Worm (Caenorhabditis elegans) whole organism, mixed stage, embryonic: ENCODE measurements around the gene svh-11.

Experiments
- M03D4.4 ChIP-seq: sonication (generic microtip); optimal IDR thresholded peaks from 2 replicates; lab custom pipeline; 2017; ENCODE audit warnings: mild to moderate bottlenecking, missing genetic modification characterization, missing compliant biosample characterization
- bed-3 ChIP-seq: fragments of 200-800 bp; sonication (Bioruptor generic); optimal IDR thresholded peaks from 3 replicates; lab custom pipeline; 2018; ENCODE audit warnings: mild to moderate bottlenecking, missing genetic modification characterization, moderate library complexity, missing compliant biosample characterization
- blmp-1 ChIP-seq: fragments of 150-350 bp; optimal IDR thresholded peaks from 2 replicates; lab custom pipeline; 2014; ENCODE audit warnings: missing biosample characterization, missing genetic modification characterization
- ceh-39 ChIP-seq: fragments of 150-350 bp; optimal IDR thresholded peaks from 2 replicates; lab custom pipeline; 2014; ENCODE audit warnings: missing biosample characterization, missing genetic modification characterization
- ceh-43 ChIP-seq: fragments of 200-800 bp; sonication (Bioruptor generic); optimal IDR thresholded peaks from 2 replicates; lab custom pipeline; 2018; ENCODE audit warnings: mild to moderate bottlenecking, missing genetic modification characterization, moderate library complexity, missing compliant biosample characterization
- ceh-83 ChIP-seq: fragments of 200-800 bp; sonication (Bioruptor generic); optimal IDR thresholded peaks from 2 replicates; lab custom pipeline; 2018; ENCODE audit warnings: mild to moderate bottlenecking, missing genetic modification characterization, missing compliant biosample characterization
- cnd-1 ChIP-seq: fragments of 200-800 bp; sonication (Bioruptor generic); optimal IDR thresholded peaks from 2 replicates; lab custom pipeline; 2018; ENCODE audit warnings: mild to moderate bottlenecking, missing genetic modification characterization, missing compliant biosample characterization
- drap-1 ChIP-seq: fragments of 200-800 bp; sonication (Bioruptor generic); optimal IDR thresholded peaks from 3 replicates; lab custom pipeline; 2018; ENCODE audit warnings: mild to moderate bottlenecking, missing genetic modification characterization, missing compliant biosample characterization
- elt-3 ChIP-seq: fragments of 150-350 bp; optimal IDR thresholded peaks from 2 replicates; lab custom pipeline; 2014; ENCODE audit warnings: missing biosample characterization, missing genetic modification characterization
- flh-1 ChIP-seq: fragments of 200-800 bp; sonication (Bioruptor generic); optimal IDR thresholded peaks from 2 replicates; lab custom pipeline; 2018; ENCODE audit warnings: mild to moderate bottlenecking, missing genetic modification characterization, moderate library complexity, missing compliant biosample characterization
- ham-2 ChIP-seq: fragments of 200-800 bp; sonication (Bioruptor generic); optimal IDR thresholded peaks from 2 replicates; lab custom pipeline; 2018; ENCODE audit warnings: mild to moderate bottlenecking, missing genetic modification characterization, missing compliant biosample characterization
- hlh-1 ChIP-seq: fragments of 150-350 bp; optimal IDR thresholded peaks from 2 replicates; lab custom pipeline; 2014; ENCODE audit warnings: missing biosample characterization, missing genetic modification reagents, missing genetic modification characterization
- lin-13 ChIP-seq: fragments of 150-350 bp; optimal IDR thresholded peaks from 2 replicates; lab custom pipeline; 2014; ENCODE audit warnings: missing biosample characterization, missing genetic modification characterization
- lsy-2 ChIP-seq: fragments of 150-350 bp; optimal IDR thresholded peaks from 2 replicates; lab custom pipeline; 2014; ENCODE audit warnings: missing biosample characterization, missing genetic modification characterization
- mab-5 ChIP-seq: fragments of 150-350 bp; optimal IDR thresholded peaks from 2 replicates; lab custom pipeline; 2014; ENCODE audit warnings: missing biosample characterization, missing genetic modification characterization
- mep-1 ChIP-seq: fragments of 150-350 bp; optimal IDR thresholded peaks from 2 replicates; lab custom pipeline; 2017; ENCODE audit warnings: missing biosample characterization, missing genetic modification reagents, missing genetic modification characterization, inconsistent platforms
- mls-2 ChIP-seq: sonication (generic microtip); optimal IDR thresholded peaks from 2 replicates; lab custom pipeline; 2016; ENCODE audit warnings: mild to moderate bottlenecking, missing genetic modification characterization, moderate library complexity, missing compliant biosample characterization
- nhr-12 ChIP-seq: fragments of 150-350 bp; optimal IDR thresholded peaks from 2 replicates; lab custom pipeline; 2014; ENCODE audit warnings: missing biosample characterization, missing genetic modification characterization
- nhr-2 ChIP-seq: fragments of 150-350 bp; optimal IDR thresholded peaks from 2 replicates; lab custom pipeline; 2014; ENCODE audit warnings: missing biosample characterization, missing genetic modification characterization
- nhr-237 ChIP-seq: fragments of 150-350 bp; optimal IDR thresholded peaks from 2 replicates; lab custom pipeline; 2014; ENCODE audit warnings: missing biosample characterization, missing genetic modification characterization
- nhr-28 ChIP-seq: fragments of 150-350 bp; optimal IDR thresholded peaks from 2 replicates; lab custom pipeline; 2014; ENCODE audit warnings: missing biosample characterization, missing genetic modification characterization
- nhr-76 ChIP-seq: sonication (generic microtip); optimal IDR thresholded peaks from 2 replicates; lab custom pipeline; 2017; ENCODE audit warnings: missing biosample characterization, missing genetic modification characterization
- pha-4 ChIP-seq: fragments of 150-350 bp; optimal IDR thresholded peaks from 2 replicates; lab custom pipeline; 2018; ENCODE audit warnings: missing biosample characterization, missing genetic modification reagents, missing genetic modification characterization
- sem-2 ChIP-seq: fragments of 200-800 bp; sonication (Bioruptor generic); optimal IDR thresholded peaks from 2 replicates; lab custom pipeline; 2018; ENCODE audit warnings: mild to moderate bottlenecking, missing genetic modification characterization, missing compliant biosample characterization
- snpc-4 ChIP-seq: fragments of 150-350 bp; optimal IDR thresholded peaks from 2 replicates; lab custom pipeline; 2014; ENCODE audit warnings: missing biosample characterization, missing genetic modification characterization
- tbx-8 ChIP-seq: fragments of 200-800 bp; sonication (Bioruptor generic); optimal IDR thresholded peaks from 2 replicates; lab custom pipeline; 2018; ENCODE audit warnings: mild to moderate bottlenecking, missing genetic modification characterization, moderate library complexity, missing compliant biosample characterization
- unc-120 ChIP-seq: sonication (generic microtip); optimal IDR thresholded peaks from 2 replicates; lab custom pipeline; 2017; ENCODE audit warnings: missing genetic modification characterization, missing compliant biosample characterization; ENCODE audit not compliant: poor library complexity, severe bottlenecking
- unc-39 ChIP-seq: fragments of 150-350 bp; optimal IDR thresholded peaks from 2 replicates; lab custom pipeline; 2014; ENCODE audit warnings: missing biosample characterization, missing genetic modification characterization
- unc-62 ChIP-seq: fragments of 150-350 bp; optimal IDR thresholded peaks from 2 replicates; lab custom pipeline; 2014; ENCODE audit warnings: missing biosample characterization, missing genetic modification reagents, missing genetic modification characterization
- zip-8 ChIP-seq: fragments of 150-350 bp; optimal IDR thresholded peaks from 2 replicates; lab custom pipeline; 2014; ENCODE audit warnings: missing biosample characterization, missing genetic modification characterization
- ztf-11 ChIP-seq: fragments of 150-350 bp; optimal IDR thresholded peaks from 2 replicates; lab custom pipeline; 2014; ENCODE audit warnings: missing biosample characterization, missing genetic modification characterization

The svh-11 gene

ce11 chrV:2190383-2190782 lies 16.5 kb upstream of the svh-11 start:
- TF ChIP-seq nhr-76 (tag; lab: Kevin White, UChicago) (no peak), pha-4 (tag; lab: Kevin White, UChicago) (no peak), cnd-1 (tag; lab: Kevin White, UChicago) (no peak), zip-8 (tag; lab: Kevin White, UChicago) (no peak), snpc-4 (tag; lab: Kevin White, UChicago) (no peak), bed-3 (GFP tag; lab: Kevin White, UChicago) (no peak), ceh-39 (tag; lab: Kevin White, UChicago) (no peak), nhr-2 (tag; lab: Kevin White, UChicago) (no peak), mls-2 (tag; lab: Kevin White, UChicago) (no peak), nhr-12 (tag; lab: Kevin White, UChicago) (no peak), ceh-43 (no peak), tbx-8 (no peak), M03D4.4 (tag; lab: Kevin White, UChicago) (no peak), flh-1 (GFP tag; lab: Kevin White, UChicago) (no peak)

ce11 chrV:2191122-2191521 lies 15.8 kb upstream of the svh-11 start, which contains the start of gene srbc-42:
Gene srbc-42, minus strand, starts transcription at chrV:2191222.
- TF ChIP-seq drap-1: no peak
- TF ChIP-seq flh-1 (GFP tag; lab: Kevin White, UChicago): no peak
- TF ChIP-seq nhr-2 (tag; lab: Kevin White, UChicago): no peak
- no peak for TF ChIP-seq mep-1 (tag; lab: Kevin White, UChicago)
- no peak for TF ChIP-seq zip-8 (tag; lab: Kevin White, UChicago)
- no peak for TF ChIP-seq bed-3 (GFP tag; lab: Kevin White, UChicago)
- no peak for TF ChIP-seq ceh-83
- TF ChIP-seq unc-120: no peak
- no peak for TF ChIP-seq blmp-1 (tag; lab: Kevin White, UChicago)
- TF ChIP-seq mls-2 (tag; lab: Kevin White, UChicago): no peak
- no peak for TF ChIP-seq cnd-1 (tag; lab: Kevin White, UChicago)
- no peak for TF ChIP-seq nhr-76 (tag; lab: Kevin White, UChicago)
- no peak for TF ChIP-seq M03D4.4 (tag; lab: Kevin White, UChicago)
- TF ChIP-seq snpc-4 (tag; lab: Kevin White, UChicago): no peak
- TF ChIP-seq mab-5 (tag; lab: Kevin White, UChicago): no peak
- TF ChIP-seq hlh-1 (tag; lab: Kevin White, UChicago): no peak

ce11 chrV:2192117-2192516 lies 14.8 kb upstream of the svh-11 start, which contains the start of gene nhr-13:
Gene nhr-13, plus strand, starts transcription at chrV:2192485.
- TF ChIP-seq flh-1 (GFP tag; lab: Kevin White, UChicago): no peak
- TF ChIP-seq, all 35 proteins: peak for 0

- TF ChIP-seq zip-8 (tag; lab: Kevin White, UChicago): no peak
- no peak for TF ChIP-seq ztf-11
- TF ChIP-seq mls-2 (tag; lab: Kevin White, UChicago): no peak
- no peak for TF ChIP-seq ceh-83
- no peak for TF ChIP-seq lsy-2 (tag; lab: Kevin White, UChicago)
- no peak for TF ChIP-seq lin-13 (tag; lab: Kevin White, UChicago)
- no peak for TF ChIP-seq nhr-28 (tag; lab: Kevin White, UChicago)
- no peak for TF ChIP-seq nhr-237 (tag; lab: Kevin White, UChicago)
- no peak for TF ChIP-seq mep-1 (tag; lab: Kevin White, UChicago)
- no peak for TF ChIP-seq mab-5 (tag; lab: Kevin White, UChicago)
- TF ChIP-seq, all 35 proteins: peak for 0
These were observed 7.3 kb upstream of the svh-11 start for ce11 chrV:2199594-2199993.

- no peak for TF ChIP-seq lsy-2 (tag; lab: Kevin White, UChicago)
- TF ChIP-seq ham-2 (GFP tag; lab: Kevin White, UChicago): no peak
- TF ChIP-seq elt-3: no peak
- no peak for TF ChIP-seq bed-3 (GFP tag; lab: Kevin White, UChicago)
- TF ChIP-seq M03D4.4 (tag; lab: Kevin White, UChicago): no peak
- TF ChIP-seq unc-39 (tag; lab: Kevin White, UChicago): no peak
- TF ChIP-seq blmp-1 (tag; lab: Kevin White, UChicago): no peak
- TF ChIP-seq zip-8 (tag; lab: Kevin White, UChicago): no peak
- no peak for TF ChIP-seq nhr-12 (tag; lab: Kevin White, UChicago)
- TF ChIP-seq pha-4 (tag; lab: Kevin White, UChicago): no peak
- no peak for TF ChIP-seq nhr-237 (tag; lab: Kevin White, UChicago)
- no peak for TF ChIP-seq ceh-43
- TF ChIP-seq tbx-8: no peak
- no peak for TF ChIP-seq unc-62 (GFP tag; lab: Kevin White, UChicago)
- TF ChIP-seq snpc-4 (tag; lab: Kevin White, UChicago): no peak
- no peak for TF ChIP-seq mls-2 (tag; lab: Kevin White, UChicago)
- TF ChIP-seq sem-2 (GFP tag; lab: Kevin White, UChicago): no peak
These were observed 6.5 kb upstream of the svh-11 start for ce11 chrV:2200402-2200801.
